Fruit fly (Drosophila melanogaster): ENCODE results near the gene Grp170.

Gene Grp170

DNA sequence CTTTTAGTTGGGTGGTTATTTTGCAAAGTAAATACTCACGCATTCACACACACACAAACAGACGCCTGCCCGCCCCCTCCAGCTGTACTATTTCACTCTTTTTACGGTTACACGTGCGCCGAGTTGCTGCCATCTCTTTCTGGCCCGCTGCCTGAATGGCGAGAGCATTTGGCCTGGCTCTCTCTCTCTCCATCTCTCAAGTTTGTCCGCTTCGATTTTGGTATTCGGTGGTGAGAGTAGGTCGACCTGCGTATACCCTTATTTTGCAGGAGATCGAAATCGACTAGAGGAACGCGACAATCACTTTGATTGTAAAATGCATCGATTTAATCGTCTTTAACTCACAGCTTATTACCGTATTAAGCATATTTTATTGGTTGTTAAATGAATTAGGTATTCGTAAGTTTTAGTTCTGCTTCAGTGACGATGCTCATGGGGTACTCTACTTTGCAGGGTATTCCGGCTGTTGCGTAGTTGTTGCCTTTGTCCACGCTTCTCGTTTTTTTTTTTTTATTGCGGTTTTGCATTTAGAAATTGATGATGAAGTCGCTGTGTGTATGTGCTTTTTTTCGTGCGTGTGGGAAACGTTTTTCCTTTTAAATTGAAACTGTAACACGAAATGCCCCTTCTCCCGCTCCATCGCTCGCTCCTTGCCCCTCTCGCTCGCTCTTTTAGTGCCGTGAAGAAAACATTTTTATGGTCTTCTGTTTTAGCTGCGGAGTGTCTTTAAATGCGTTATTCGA, 29.1 kb upstream of the Grp170 start (continued):
- TF ChIP-seq eyg (GFP tag; optimal IDR thresholded peaks at IDR 0.05) (peak; percentile 84), CG10366 (GFP tag; IDR thresholded peaks at IDR 0.05) (peak; percentile 82), Atf6 (GFP tag; IDR thresholded peaks at IDR 0.05) (peak; percentile 88), CG12104 (GFP tag; optimal IDR thresholded peaks at IDR 0.05) (no peak), CG14441 (GFP tag; IDR thresholded peaks at IDR 0.05) (peak; percentile 87), gro (GFP tag; optimal IDR thresholded peaks at IDR 0.05) (peak; percentile 94), CG1603 (tag; optimal IDR thresholded peaks at IDR 0.05) (peak; percentile 94), CG9876 (GFP tag; optimal IDR thresholded peaks at IDR 0.05) (peak; percentile 83), Ravus (GFP tag; IDR thresholded peaks at IDR 0.05) (peak; percentile 49), Sry-β (GFP tag; optimal IDR thresholded peaks at IDR 0.05) (no peak), CG18476 (GFP tag; optimal IDR thresholded peaks at IDR 0.05) (peak; percentile 84), Rx (GFP tag; IDR thresholded peaks at IDR 0.05) (peak; percentile 73; the same call in 1 of the 2 replicates), CG14014 (GFP tag; IDR thresholded peaks at IDR 0.05) (peak; percentile 86), CG12299 (tag; optimal IDR thresholded peaks at IDR 0.05) (peak; percentile 87), Camta (GFP tag; optimal IDR thresholded peaks at IDR 0.05) (peak; percentile 72), jumu (GFP tag; optimal IDR thresholded peaks at IDR 0.05) (peak; percentile 93), CG16863 (GFP tag; optimal IDR thresholded peaks at IDR 0.05) (peak; percentile 93), CG7745 (tag; optimal IDR thresholded peaks at IDR 0.05) (no peak), sug (tag; optimal IDR thresholded peaks at IDR 0.05) (peak; percentile 80), vvl (GFP tag; IDR thresholded peaks at IDR 0.05) (peak; percentile 87), B-H2 (GFP tag; optimal IDR thresholded peaks at IDR 0.05) (peak; percentile 50), run (tag; optimal IDR thresholded peaks at IDR 0.05) (peak; percentile 91), CG2678 (tag; optimal IDR thresholded peaks at IDR 0.05) (peak; percentile 92), CG3847 (GFP tag; IDR thresholded peaks at IDR 0.05) (peak; percentile 87), CG1602 (GFP tag; optimal IDR thresholded peaks at IDR 0.05) (peak; percentile 83), Atf3 (GFP tag; optimal IDR thresholded peaks at IDR 0.05) (peak; percentile 90), HLH3B (GFP tag; IDR thresholded peaks at IDR 0.05) (peak; percentile 87), CG7372 (GFP tag; IDR thresholded peaks at IDR 0.05) (peak; percentile 53), exex (tag; optimal IDR thresholded peaks at IDR 0.05) (peak; percentile 54), rib (GFP tag; IDR thresholded peaks at IDR 0.05) (no peak; the same call in none of the 2 replicates), nau (GFP tag; optimal IDR thresholded peaks at IDR 0.05) (peak; percentile 73), tna (GFP tag; IDR thresholded peaks at IDR 0.05; ENCODE audit: partially characterized antibody) (no peak), dmrt99B (tag; optimal IDR thresholded peaks at IDR 0.05) (peak; percentile 87), NfI (GFP tag; optimal IDR thresholded peaks at IDR 0.05) (peak; percentile 79), Stat92E (GFP tag; optimal IDR thresholded peaks at IDR 0.05) (peak in 1 of 3 experiments; percentile 93), CG7556 (GFP tag; optimal IDR thresholded peaks at IDR 0.05) (peak; percentile 91), jing (GFP tag; optimal IDR thresholded peaks at IDR 0.05) (peak; percentile 80), CrebB (tag; optimal IDR thresholded peaks at IDR 0.05) (peak; percentile 90), CG1233 (GFP tag; optimal IDR thresholded peaks at IDR 0.05) (peak; percentile 88), CG15073 (GFP tag; optimal IDR thresholded peaks at IDR 0.05) (peak; percentile 1), Myb (GFP tag; optimal IDR thresholded peaks at IDR 0.05) (peak; percentile 84), CG8478 (optimal IDR thresholded peaks at IDR 0.05) (no peak), CG17385 (GFP tag; optimal IDR thresholded peaks at IDR 0.05) (peak; percentile 84), ranshi (GFP tag; IDR thresholded peaks at IDR 0.05) (peak; percentile 83), Adf1 (GFP tag; IDR thresholded peaks at IDR 0.05) (peak; percentile 80), hbn (GFP tag; IDR thresholded peaks at IDR 0.05; ENCODE audit: partially characterized antibody) (no peak), CG17359 (tag; optimal IDR thresholded peaks at IDR 0.05) (peak; percentile 86), CG8944 (GFP tag; optimal IDR thresholded peaks at IDR 0.05) (peak; percentile 92), chif (GFP tag; optimal IDR thresholded peaks at IDR 0.05) (peak; percentile 90), CG13624 (GFP tag; optimal IDR thresholded peaks at IDR 0.05) (peak; percentile 95)

Data from whole organism, embryonic.